Fruit fly (Drosophila melanogaster): ENCODE data around the gene sna.

sna gene

dm6 chr2L:15474402-15474801, 3.7 kb downstream of the sna start:
- no peak for TF ChIP-seq Myc (optimal IDR thresholded peaks at IDR 0.05)
- TF ChIP-seq Abd-B (GFP tag; optimal IDR thresholded peaks at IDR 0.05) = no peak
- no peak for TF ChIP-seq Hr78 (GFP tag; optimal IDR thresholded peaks at IDR 0.05)
- TF ChIP-seq lola (GFP tag; optimal IDR thresholded peaks at IDR 0.05) = no peak
- TF ChIP-seq foxo (GFP tag; optimal IDR thresholded peaks at IDR 0.05) = no peak
- no peak for TF ChIP-seq usp (GFP tag; optimal IDR thresholded peaks at IDR 0.05)
- TF ChIP-seq jim (GFP tag; optimal IDR thresholded peaks at IDR 0.05) = no peak
- no peak for TF ChIP-seq h (GFP tag; optimal IDR thresholded peaks at IDR 0.05)
- TF ChIP-seq OdsH (GFP tag; optimal IDR thresholded peaks at IDR 0.05) = no peak
- no peak for TF ChIP-seq pan (optimal IDR thresholded peaks at IDR 0.05)
- TF ChIP-seq woc (GFP tag; optimal IDR thresholded peaks at IDR 0.05) = no peak
- TF ChIP-seq CrebA (GFP tag; optimal IDR thresholded peaks at IDR 0.05; ENCODE audit: borderline replicate concordance) = no peak

dm6 chr2L:15471565-15471964, 6.5 kb downstream of the sna start:
- TF ChIP-seq jim (GFP tag; optimal IDR thresholded peaks at IDR 0.05) = no peak
- TF ChIP-seq lola (GFP tag; optimal IDR thresholded peaks at IDR 0.05) = no peak
- no peak for TF ChIP-seq CG9705 (GFP tag; optimal IDR thresholded peaks at IDR 0.05)
- no peak for TF ChIP-seq psq (GFP tag; optimal IDR thresholded peaks at IDR 0.05)
- TF ChIP-seq CG32264 (GFP tag; optimal IDR thresholded peaks at IDR 0.05) = no peak
- TF ChIP-seq OdsH (GFP tag; optimal IDR thresholded peaks at IDR 0.05) = no peak
- TF ChIP-seq sage (GFP tag; optimal IDR thresholded peaks at IDR 0.05) = no peak
- no peak for TF ChIP-seq dmrt93B (GFP tag; optimal IDR thresholded peaks at IDR 0.05)
- TF ChIP-seq sv (GFP tag; optimal IDR thresholded peaks at IDR 0.05) = no peak
- no peak for TF ChIP-seq Sp1 (GFP tag; optimal IDR thresholded peaks at IDR 0.05)
- no peak for TF ChIP-seq usp (GFP tag; optimal IDR thresholded peaks at IDR 0.05)

- no peak for TF ChIP-seq N (GFP tag; optimal IDR thresholded peaks at IDR 0.05)
- no peak for TF ChIP-seq CG9705 (GFP tag; optimal IDR thresholded peaks at IDR 0.05)
Measured at dm6 chr2L:15470514-15471134, 7.4 kb downstream of the sna start.

- TF ChIP-seq ey (GFP tag; optimal IDR thresholded peaks at IDR 0.05) (no peak), foxo (GFP tag; optimal IDR thresholded peaks at IDR 0.05) (no peak), woc (GFP tag; optimal IDR thresholded peaks at IDR 0.05) (no peak), rgr (GFP tag; optimal IDR thresholded peaks at IDR 0.05) (no peak), Hr83 (GFP tag; optimal IDR thresholded peaks at IDR 0.05; ENCODE audit: poor library complexity, severe bottlenecking) (no peak)
Measured at dm6 chr2L:15468776-15469175, 9.3 kb downstream of the sna start.

- TF ChIP-seq dl (GFP tag; optimal IDR thresholded peaks at IDR 0.05; ENCODE audit: insufficient read depth in 1 of 2, partially characterized antibody in 2 of 2) (no peak), HLH106 (tag; optimal IDR thresholded peaks at IDR 0.05) (peak; percentile 17), OdsH (GFP tag; optimal IDR thresholded peaks at IDR 0.05) (peak; percentile 33), pan (optimal IDR thresholded peaks at IDR 0.05) (no peak), dsf (GFP tag; optimal IDR thresholded peaks at IDR 0.05; ENCODE audit: borderline replicate concordance) (no peak), Dif (GFP tag; optimal IDR thresholded peaks at IDR 0.05; ENCODE audit: partially characterized antibody) (no peak), Rel (GFP tag; optimal IDR thresholded peaks at IDR 0.05) (no peak), Rel (tag; optimal IDR thresholded peaks at IDR 0.05) (no peak), woc (GFP tag; optimal IDR thresholded peaks at IDR 0.05) (peak; percentile 26), Vsx2 (GFP tag; optimal IDR thresholded peaks at IDR 0.05; ENCODE audit: partially characterized antibody) (no peak), N (GFP tag; optimal IDR thresholded peaks at IDR 0.05) (no peak), Sp1 (GFP tag; optimal IDR thresholded peaks at IDR 0.05) (peak; percentile 0), rgr (GFP tag; optimal IDR thresholded peaks at IDR 0.05) (peak; percentile 36), Hr83 (GFP tag; optimal IDR thresholded peaks at IDR 0.05; ENCODE audit: poor library complexity, severe bottlenecking) (no peak), lola (GFP tag; optimal IDR thresholded peaks at IDR 0.05) (no peak), fru (GFP tag; optimal IDR thresholded peaks at IDR 0.05) (peak; percentile 62), foxo (GFP tag; optimal IDR thresholded peaks at IDR 0.05) (peak in 1 of 2 experiments; percentile 56), sage (GFP tag; optimal IDR thresholded peaks at IDR 0.05) (no peak), psq (GFP tag; optimal IDR thresholded peaks at IDR 0.05) (no peak), ey (GFP tag; optimal IDR thresholded peaks at IDR 0.05) (peak; percentile 24), h (GFP tag; optimal IDR thresholded peaks at IDR 0.05) (peak; percentile 36), usp (GFP tag; optimal IDR thresholded peaks at IDR 0.05) (no peak)
Measured at dm6 chr2L:15465932-15466331, 12.1 kb downstream of the sna start.

All from whole organism, wandering third instar larva.